Worm (Caenorhabditis elegans) whole organism, young adult: ENCODE results near the gene oig-2.
"Not testable (repeated sequence)": the region's sequence is repeated elsewhere in the genome, so short reads cannot be mapped to it uniquely, and the experiment has no call there.

Source experiments
- ama-1 ChIP-seq, 3 experiments: fragments of 150-350 bp in 1 of 3; sonication (generic microtip) in 2 of 3; optimal IDR thresholded peaks; 2 replicates each; lab custom pipeline; 2014 to 2018; ENCODE audit warnings: missing biosample characterization in 2 of 3, missing genetic modification characterization in 2 of 3, missing genetic modification reagents in 2 of 3
- hmg-1.2 ChIP-seq: fragments of 200-800 bp; sonication (Bioruptor generic); IDR thresholded peaks from 2 replicates; pipeline ENCODE4 v1.3.6; 2022; ENCODE audit warnings: missing genetic modification reagents, missing genetic modification characterization, missing compliant biosample characterization
- somi-1 ChIP-seq: fragments of 200-800 bp; sonication (Bioruptor generic); optimal IDR thresholded peaks from 2 replicates; lab custom pipeline; 2018; ENCODE audit warnings: mild to moderate bottlenecking, missing genetic modification characterization, missing compliant biosample characterization
- sptf-2 ChIP-seq: fragments of 200-800 bp; sonication (Bioruptor generic); optimal IDR thresholded peaks from 2 replicates; lab custom pipeline; 2018; ENCODE audit warnings: mild to moderate bottlenecking, missing genetic modification characterization, missing compliant biosample characterization

ce11 chrII:13031649-13032191 is 23.8 kb upstream of the oig-2 start, which contains the start of gene F18A11.2:
- TF ChIP-seq hmg-1.2 (GFP tag; lab: Robert Waterston, UW), result peak; percentile 60
- TF ChIP-seq ama-1 (optimal IDR thresholded peaks at IDR 0.05; lab: Kevin White, UChicago); ama-1 (GFP tag; optimal IDR thresholded peaks at IDR 0.05; lab: Kevin White, UChicago); sptf-2 (GFP tag; lab: Kevin White, UChicago); somi-1: not testable (repeated sequence)
